Worm (Caenorhabditis elegans): Measurements from ENCODE around the gene nyn-1.

- TF ChIP-seq ama-1 (optimal IDR thresholded peaks at IDR 0.05), result no peak
- no peak for TF ChIP-seq ceh-36 (tag; optimal IDR thresholded peaks at IDR 0.05)
- peak; percentile 24 for TF ChIP-seq F13C5.2 (tag; optimal IDR thresholded peaks at IDR 0.05)
- TF ChIP-seq flt-1 (GFP tag; IDR thresholded peaks at IDR 0.05), result no peak
- no peak for TF ChIP-seq B0310.2 (tag; optimal IDR thresholded peaks at IDR 0.05)
- TF ChIP-seq hmbx-1 (tag; optimal IDR thresholded peaks at IDR 0.05), result no peak
- no peak for TF ChIP-seq pes-1 (GFP tag; IDR thresholded peaks at IDR 0.05)
- no peak for TF ChIP-seq hnd-1 (tag; optimal IDR thresholded peaks at IDR 0.05)
- no peak for TF ChIP-seq sea-1 (GFP tag; conservative IDR thresholded peaks at IDR 0.05)
- peak; percentile 0 for TF ChIP-seq aly-1 (tag; optimal IDR thresholded peaks at IDR 0.05)
- no peak for TF ChIP-seq ceh-13 (GFP tag; optimal IDR thresholded peaks at IDR 0.05)
- TF ChIP-seq tbx-37 (GFP tag; conservative IDR thresholded peaks at IDR 0.05), result no peak
- no peak for TF ChIP-seq ets-7 (tag; optimal IDR thresholded peaks at IDR 0.05)
These were observed 17.1 kb upstream of the nyn-1 start, which contains the start of gene tlp-1 for ce11 chrIV:13703828-13704425.
